Worm (Caenorhabditis elegans) whole organism, L2 larva: Measurements from ENCODE around the gene sup-18.

ENCODE experiments used
- C34F6.9 ChIP-seq: fragments of 150-350 bp; optimal IDR thresholded peaks from 2 replicates; lab custom pipeline; 2014; ENCODE audit warnings: missing biosample characterization, missing genetic modification characterization
- F13H6.1 ChIP-seq: sonication (generic microtip); optimal IDR thresholded peaks from 2 replicates; lab custom pipeline; 2016; ENCODE audit warnings: missing genetic modification characterization, missing compliant biosample characterization
- R02D3.7 ChIP-seq: fragments of 150-350 bp; optimal IDR thresholded peaks from 2 replicates; lab custom pipeline; 2014; ENCODE audit warnings: missing biosample characterization, missing genetic modification characterization
- ZK546.5 ChIP-seq: sonication (generic microtip); optimal IDR thresholded peaks from 2 replicates; lab custom pipeline; 2017; ENCODE audit warnings: missing biosample characterization, missing genetic modification characterization
- alr-1 ChIP-seq: fragments of 150-350 bp; optimal IDR thresholded peaks from 2 replicates; lab custom pipeline; 2014; ENCODE audit warnings: missing biosample characterization, missing genetic modification characterization
- aly-2 ChIP-seq: fragments of 150-350 bp; optimal IDR thresholded peaks from 2 replicates; lab custom pipeline; 2014; ENCODE audit warnings: missing biosample characterization, missing genetic modification characterization
- blmp-1 ChIP-seq: sonication (generic microtip); optimal IDR thresholded peaks from 2 replicates; lab custom pipeline; 2017; ENCODE audit warnings: missing genetic modification characterization, mild to moderate bottlenecking, missing compliant biosample characterization, antibody characterized with exemption, moderate library complexity; ENCODE audit not compliant: insufficient read depth
- ceh-16 ChIP-seq: fragments of 150-350 bp; optimal IDR thresholded peaks from 2 replicates; lab custom pipeline; 2014; ENCODE audit warnings: missing biosample characterization, missing genetic modification characterization
- ceh-82 ChIP-seq: fragments of 150-350 bp; optimal IDR thresholded peaks from 2 replicates; lab custom pipeline; 2014; ENCODE audit warnings: missing biosample characterization, missing genetic modification characterization
- crh-2 ChIP-seq: sonication (generic microtip); optimal IDR thresholded peaks from 2 replicates; lab custom pipeline; 2017; ENCODE audit warnings: missing biosample characterization, missing genetic modification characterization
- egl-27 ChIP-seq: sonication (generic microtip); optimal IDR thresholded peaks from 3 replicates; lab custom pipeline; 2017; ENCODE audit warnings: missing biosample characterization, missing genetic modification reagents, missing genetic modification characterization
- elt-1 ChIP-seq: fragments of 150-350 bp; optimal IDR thresholded peaks from 2 replicates; lab custom pipeline; 2014; ENCODE audit warnings: missing biosample characterization, missing genetic modification characterization
- elt-3 ChIP-seq: sonication (generic microtip); optimal IDR thresholded peaks from 2 replicates; lab custom pipeline; 2017; ENCODE audit warnings: missing biosample characterization, missing genetic modification characterization
- fos-1 ChIP-seq: fragments of 150-350 bp; optimal IDR thresholded peaks from 2 replicates; lab custom pipeline; 2014; ENCODE audit warnings: missing biosample characterization, missing genetic modification characterization
- gmeb-1 ChIP-seq: fragments of 150-350 bp; optimal IDR thresholded peaks from 2 replicates; lab custom pipeline; 2014; ENCODE audit warnings: missing biosample characterization, missing genetic modification characterization
- lin-39 ChIP-seq: fragments of 150-350 bp; optimal IDR thresholded peaks from 2 replicates; lab custom pipeline; 2014; ENCODE audit warnings: missing biosample characterization, missing genetic modification reagents, missing genetic modification characterization
- lsy-2 ChIP-seq, 2 experiments: fragments of 150-350 bp in 1 of 2; sonication (generic microtip) in 1 of 2; optimal IDR thresholded peaks; 2 replicates each; lab custom pipeline; 2014 to 2017; ENCODE audit warnings: missing biosample characterization in 2 of 2, missing genetic modification characterization in 2 of 2
- mab-5 ChIP-seq: fragments of 150-350 bp; optimal IDR thresholded peaks from 2 replicates; lab custom pipeline; 2014; ENCODE audit warnings: missing biosample characterization, missing genetic modification characterization
- mbf-1 ChIP-seq: sonication (generic microtip); optimal IDR thresholded peaks from 2 replicates; lab custom pipeline; 2017; ENCODE audit warnings: missing biosample characterization, missing genetic modification characterization
- nhr-10 ChIP-seq: sonication (generic microtip); optimal IDR thresholded peaks from 2 replicates; lab custom pipeline; 2017; ENCODE audit warnings: missing biosample characterization, missing genetic modification characterization
- nhr-11 ChIP-seq: fragments of 150-350 bp; optimal IDR thresholded peaks from 2 replicates; lab custom pipeline; 2014; ENCODE audit warnings: missing biosample characterization, missing genetic modification characterization
- nhr-12 ChIP-seq: fragments of 150-350 bp; optimal IDR thresholded peaks from 2 replicates; lab custom pipeline; 2014; ENCODE audit warnings: missing biosample characterization, missing genetic modification characterization
- nhr-129 ChIP-seq: fragments of 150-350 bp; optimal IDR thresholded peaks from 2 replicates; lab custom pipeline; 2014; ENCODE audit warnings: missing biosample characterization, missing genetic modification characterization
- nhr-21 ChIP-seq: fragments of 150-350 bp; optimal IDR thresholded peaks from 2 replicates; lab custom pipeline; 2014; ENCODE audit warnings: missing biosample characterization, missing genetic modification characterization
- nhr-237 ChIP-seq: fragments of 150-350 bp; optimal IDR thresholded peaks from 2 replicates; lab custom pipeline; 2014; ENCODE audit warnings: missing biosample characterization, missing genetic modification characterization
- nhr-25 ChIP-seq: fragments of 150-350 bp; sonication (generic microtip); optimal IDR thresholded peaks from 3 replicates; lab custom pipeline; 2014; ENCODE audit warnings: missing biosample characterization, missing genetic modification characterization
- nhr-77 ChIP-seq: fragments of 150-350 bp; optimal IDR thresholded peaks from 2 replicates; lab custom pipeline; 2014; ENCODE audit warnings: missing biosample characterization, missing genetic modification characterization
- sem-4 ChIP-seq: fragments of 150-350 bp; optimal IDR thresholded peaks from 2 replicates; lab custom pipeline; 2014; ENCODE audit warnings: missing biosample characterization, missing genetic modification reagents, missing genetic modification characterization
- sma-9 ChIP-seq, 2 experiments: fragments of 150-350 bp in 1 of 2; sonication (generic microtip) in 1 of 2; optimal IDR thresholded peaks; 2 replicates each; lab custom pipeline; 2014 to 2016; ENCODE audit warnings: missing genetic modification characterization in 2 of 2, mild to moderate bottlenecking in 1 of 2, missing biosample characterization in 1 of 2, missing compliant biosample characterization in 1 of 2, missing genetic modification reagents in 1 of 2, moderate library complexity in 1 of 2
- snpc-4 ChIP-seq: fragments of 150-350 bp; optimal IDR thresholded peaks from 2 replicates; lab custom pipeline; 2014; ENCODE audit warnings: missing biosample characterization, missing genetic modification characterization
- unc-39 ChIP-seq: fragments of 150-350 bp; optimal IDR thresholded peaks from 2 replicates; lab custom pipeline; 2014; ENCODE audit warnings: missing biosample characterization, missing genetic modification characterization
- unc-62 ChIP-seq: fragments of 150-350 bp; optimal IDR thresholded peaks from 2 replicates; lab custom pipeline; 2014; ENCODE audit warnings: missing biosample characterization, missing genetic modification reagents, missing genetic modification characterization
- ztf-1 ChIP-seq: fragments of 200-800 bp; sonication (Bioruptor generic); conservative IDR thresholded peaks from 2 replicates; pipeline ENCODE4 v1.3.6; 2022; ENCODE audit warnings: missing genetic modification characterization, missing compliant biosample characterization
- ztf-11 ChIP-seq: sonication (generic microtip); optimal IDR thresholded peaks from 2 replicates; lab custom pipeline; 2017; ENCODE audit warnings: missing biosample characterization, missing genetic modification characterization
- ztf-4 ChIP-seq: fragments of 150-350 bp; optimal IDR thresholded peaks from 2 replicates; lab custom pipeline; 2014; ENCODE audit warnings: missing biosample characterization, missing genetic modification characterization

The sup-18 gene

ce11 chrIII:7917667-7918066 is 39.0 kb upstream of the sup-18 start, which contains the start of gene gly-3:
Gene gly-3, minus strand, starts transcription at chrIII:7917767.
- no peak for TF ChIP-seq gmeb-1 (tag; lab: Kevin White, UChicago)
- TF ChIP-seq ceh-82 (tag; lab: Kevin White, UChicago): no peak
- TF ChIP-seq R02D3.7 (tag; lab: Kevin White, UChicago): no peak
- no peak for TF ChIP-seq ceh-16 (tag; lab: Kevin White, UChicago)
- TF ChIP-seq nhr-12 (tag; lab: Kevin White, UChicago): no peak
- no peak for TF ChIP-seq ztf-11
- no peak for TF ChIP-seq mbf-1 (tag; lab: Kevin White, UChicago)
- no peak for TF ChIP-seq sma-9 (GFP tag; optimal IDR thresholded peaks at IDR 0.05; lab: Kevin White, UChicago)
- TF ChIP-seq sma-9 (tag; optimal IDR thresholded peaks at IDR 0.05; lab: Kevin White, UChicago): no peak

ce11 chrIII:7913488-7913887 is 34.8 kb upstream of the sup-18 start, which contains the start of gene ZK688.12:
Gene ZK688.12, minus strand, starts transcription at chrIII:7913588.
- TF ChIP-seq ceh-16 (tag; lab: Kevin White, UChicago) (no peak), nhr-10 (tag; lab: Kevin White, UChicago) (no peak), gmeb-1 (tag; lab: Kevin White, UChicago) (no peak), nhr-129 (tag; lab: Kevin White, UChicago) (no peak), ztf-1 (GFP tag; lab: Robert Waterston, UW) (no peak), ceh-82 (tag; lab: Kevin White, UChicago) (no peak), lin-39 (tag; lab: Kevin White, UChicago) (no peak), unc-62 (GFP tag; lab: Kevin White, UChicago) (no peak), nhr-237 (no peak), nhr-11 (no peak), elt-1 (tag; lab: Kevin White, UChicago) (no peak), egl-27 (tag; lab: Kevin White, UChicago) (no peak), unc-39 (tag; lab: Kevin White, UChicago) (no peak), ZK546.5 (tag; lab: Kevin White, UChicago) (no peak), aly-2 (no peak), mab-5 (tag; lab: Kevin White, UChicago) (no peak), F13H6.1 (tag; lab: Kevin White, UChicago) (no peak)

ce11 chrIII:7911621-7912020 is 32.9 kb upstream of the sup-18 start, which contains the start of gene ZK688.7:
Gene ZK688.7, minus strand, starts transcription at chrIII:7911634.
- TF ChIP-seq fos-1 (tag; lab: Kevin White, UChicago) (peak; percentile 4), nhr-25 (peak; percentile 56), crh-2 (peak; percentile 13), lsy-2 (tag; optimal IDR thresholded peaks at IDR 0.05; lab: Kevin White, UChicago) (peak in 1 of 2 experiments; percentile 38), ztf-4 (tag; lab: Kevin White, UChicago) (no peak), nhr-77 (tag; lab: Kevin White, UChicago) (no peak), nhr-129 (tag; lab: Kevin White, UChicago) (peak; percentile 57), gmeb-1 (tag; lab: Kevin White, UChicago) (no peak), nhr-21 (no peak), nhr-12 (tag; lab: Kevin White, UChicago) (no peak), C34F6.9 (peak; percentile 51)
- TF ChIP-seq, all 48 proteins: peak for 6

DNA sequence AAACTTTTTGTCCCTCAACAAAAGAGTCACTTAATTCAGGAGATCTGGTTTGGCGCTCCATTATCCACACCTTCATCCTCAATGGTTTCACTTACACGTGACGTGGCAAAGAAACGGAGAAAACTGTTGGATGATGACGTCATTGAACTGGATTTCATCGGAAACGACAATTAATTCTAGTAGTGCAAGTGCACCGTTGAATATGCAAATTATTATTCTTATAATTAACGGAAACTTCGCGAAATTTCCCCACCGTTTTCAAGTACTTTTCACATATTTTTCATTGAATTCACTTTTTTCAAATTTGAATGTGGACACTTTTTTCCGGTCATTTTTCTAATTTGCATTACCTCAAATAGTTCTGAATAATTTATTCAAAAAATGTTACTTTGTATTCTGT is 30.6 kb upstream of the sup-18 start, which contains the start of gene ZK688.1:
Gene ZK688.1, plus strand, starts transcription at position 301 of the 400 bp plus-strand sequence.
- TF ChIP-seq alr-1: no peak
- TF ChIP-seq sem-4 (tag; lab: Kevin White, UChicago): no peak
- no peak for TF ChIP-seq blmp-1 (tag; lab: Kevin White, UChicago)
- no peak for TF ChIP-seq ceh-16 (tag; lab: Kevin White, UChicago)
- no peak for TF ChIP-seq nhr-25
- no peak for TF ChIP-seq sma-9 (GFP tag; optimal IDR thresholded peaks at IDR 0.05; lab: Kevin White, UChicago)
- no peak for TF ChIP-seq sma-9 (tag; optimal IDR thresholded peaks at IDR 0.05; lab: Kevin White, UChicago)
- no peak for TF ChIP-seq R02D3.7 (tag; lab: Kevin White, UChicago)
- no peak for TF ChIP-seq nhr-11
- TF ChIP-seq mbf-1 (tag; lab: Kevin White, UChicago): no peak
- no peak for TF ChIP-seq elt-3 (tag; lab: Kevin White, UChicago)
- TF ChIP-seq egl-27 (tag; lab: Kevin White, UChicago): no peak

DNA sequence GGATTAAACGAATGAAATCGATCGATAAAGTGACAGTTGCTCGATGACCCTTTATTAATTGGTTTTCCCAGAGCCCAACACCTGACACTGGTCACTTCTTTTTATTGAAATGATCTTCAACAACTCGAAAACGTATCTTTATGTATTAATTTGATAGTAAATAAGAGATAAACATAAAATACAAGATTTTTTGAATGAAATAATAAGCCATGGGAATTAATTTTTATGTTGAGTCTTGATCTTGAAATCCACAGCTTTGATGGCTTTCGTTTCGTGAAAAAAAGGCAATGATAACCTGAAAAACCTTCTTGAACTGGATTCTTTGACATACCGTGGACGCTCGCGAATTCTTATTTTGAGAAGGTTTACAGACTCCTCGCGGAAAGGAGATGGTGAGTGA is 28.8 kb upstream of the sup-18 start, which contains the start of gene pcp-5:
Gene pcp-5, minus strand, starts transcription at position 101 of the 400 bp plus-strand sequence.
- TF ChIP-seq snpc-4 (tag; lab: Kevin White, UChicago) (no peak), lsy-2 (tag; optimal IDR thresholded peaks at IDR 0.05; lab: Kevin White, UChicago) (peak in 1 of 2 experiments; percentile 6)
